Worm (Caenorhabditis elegans) whole organism, L1 larva: ENCODE measurements around the gene F25B4.4.

Experiments
- C16A3.4 ChIP-seq: fragments of 150-350 bp; optimal IDR thresholded peaks from 2 replicates; lab custom pipeline; 2014; ENCODE audit warnings: missing biosample characterization, missing genetic modification characterization
- C34B4.2 ChIP-seq: sonication (generic microtip); optimal IDR thresholded peaks from 2 replicates; lab custom pipeline; 2017; ENCODE audit warnings: mild to moderate bottlenecking, missing genetic modification characterization, missing compliant biosample characterization
- aha-1 ChIP-seq: fragments of 150-350 bp; optimal IDR thresholded peaks from 2 replicates; lab custom pipeline; 2014; ENCODE audit warnings: missing biosample characterization, missing genetic modification characterization
- alr-1 ChIP-seq: fragments of 200-800 bp; sonication (Bioruptor generic); optimal IDR thresholded peaks from 2 replicates; lab custom pipeline; 2018; ENCODE audit warnings: borderline replicate concordance, mild to moderate bottlenecking, missing genetic modification characterization, missing compliant biosample characterization
- ama-1 ChIP-seq: fragments of 150-350 bp; optimal IDR thresholded peaks from 2 replicates; lab custom pipeline; 2014
- blmp-1 ChIP-seq: fragments of 150-350 bp; optimal IDR thresholded peaks from 2 replicates; lab custom pipeline; 2014; ENCODE audit warnings: missing biosample characterization, missing genetic modification characterization
- ceh-8 ChIP-seq: fragments of 200-800 bp; sonication (Bioruptor generic); optimal IDR thresholded peaks from 2 replicates; lab custom pipeline; 2018; ENCODE audit warnings: mild to moderate bottlenecking, missing genetic modification characterization, moderate library complexity, missing compliant biosample characterization
- ceh-88 ChIP-seq: fragments of 200-800 bp; sonication (Bioruptor generic); IDR thresholded peaks from 2 replicates; pipeline ENCODE4 v1.3.6; 2022; ENCODE audit warnings: missing genetic modification characterization, missing compliant biosample characterization
- ceh-90 ChIP-seq: sonication (generic microtip); optimal IDR thresholded peaks from 2 replicates; lab custom pipeline; 2016; ENCODE audit warnings: missing genetic modification characterization, missing compliant biosample characterization
- dpl-1 ChIP-seq, 3 experiments: fragments of 150-350 bp in 2 of 3; sonication (generic microtip) in 1 of 3; optimal IDR thresholded peaks; 2 replicates each; lab custom pipeline; 2014 to 2017; ENCODE audit warnings: missing biosample characterization in 3 of 3, missing genetic modification characterization in 3 of 3, missing genetic modification reagents in 3 of 3
- efl-1 ChIP-seq, 4 experiments: fragments of 150-350 bp; optimal IDR thresholded peaks in 3 of 4; peaks in 1 of 4; 1 replicate in 1 of 4; 2 replicates in 3 of 4; lab custom pipeline; 2014; ENCODE audit warnings: missing biosample characterization in 2 of 4, missing genetic modification characterization in 2 of 4, missing genetic modification reagents in 2 of 4
- efl-3 ChIP-seq: fragments of 200-800 bp; sonication (Bioruptor generic); optimal IDR thresholded peaks from 2 replicates; lab custom pipeline; 2018; ENCODE audit warnings: mild to moderate bottlenecking, missing genetic modification characterization, missing compliant biosample characterization
- egl-13 ChIP-seq: sonication (generic microtip); optimal IDR thresholded peaks from 2 replicates; lab custom pipeline; 2016; ENCODE audit warnings: missing genotype, missing genetic modification reagents, missing genetic modification characterization, missing compliant biosample characterization
- elt-2 ChIP-seq: sonication (generic microtip); optimal IDR thresholded peaks from 2 replicates; lab custom pipeline; 2016; ENCODE audit warnings: missing genetic modification characterization, mild to moderate bottlenecking, inconsistent platforms, missing compliant biosample characterization, missing genetic modification reagents
- fkh-8 ChIP-seq: sonication (generic microtip); optimal IDR thresholded peaks from 2 replicates; lab custom pipeline; 2016; ENCODE audit warnings: mild to moderate bottlenecking, missing genetic modification characterization, missing compliant biosample characterization
- hlh-17 ChIP-seq: fragments of 200-800 bp; sonication (Bioruptor generic); optimal IDR thresholded peaks from 2 replicates; lab custom pipeline; 2018; ENCODE audit warnings: missing genetic modification characterization, mild to moderate bottlenecking, missing compliant biosample characterization, moderate library complexity, borderline replicate concordance
- isw-1 ChIP-seq: fragments of 200-800 bp; sonication (Bioruptor generic); IDR thresholded peaks from 2 replicates; pipeline ENCODE4 v1.3.6; 2022; ENCODE audit warnings: missing genetic modification characterization, missing compliant biosample characterization
- jun-1 ChIP-seq: fragments of 150-350 bp; optimal IDR thresholded peaks from 2 replicates; lab custom pipeline; 2014; ENCODE audit warnings: missing biosample characterization, missing genetic modification reagents, missing genetic modification characterization
- lin-14 ChIP-seq: fragments of 200-800 bp; sonication (Bioruptor generic); optimal IDR thresholded peaks from 2 replicates; lab custom pipeline; 2018; ENCODE audit warnings: mild to moderate bottlenecking, missing genetic modification characterization, moderate library complexity, missing compliant biosample characterization
- lsy-2 ChIP-seq, 2 experiments: fragments of 150-350 bp; optimal IDR thresholded peaks; 2 replicates each; lab custom pipeline; 2014; ENCODE audit warnings: missing biosample characterization in 2 of 2, missing genetic modification characterization in 2 of 2
- mab-9 ChIP-seq: fragments of 200-800 bp; sonication (Bioruptor generic); IDR thresholded peaks from 2 replicates; pipeline ENCODE4 v1.3.6; 2022; ENCODE audit warnings: missing genetic modification reagents, missing genetic modification characterization, missing compliant biosample characterization
- nhr-20 ChIP-seq: sonication (generic microtip); optimal IDR thresholded peaks from 2 replicates; lab custom pipeline; 2016; ENCODE audit warnings: mild to moderate bottlenecking, missing genetic modification characterization, missing compliant biosample characterization
- nhr-237 ChIP-seq: fragments of 150-350 bp; optimal IDR thresholded peaks from 2 replicates; lab custom pipeline; 2014; ENCODE audit warnings: missing biosample characterization, missing genetic modification characterization
- nhr-28 ChIP-seq: fragments of 150-350 bp; optimal IDR thresholded peaks from 2 replicates; lab custom pipeline; 2014; ENCODE audit warnings: missing biosample characterization, missing genetic modification characterization
- nhr-47 ChIP-seq: sonication (generic microtip); optimal IDR thresholded peaks from 2 replicates; lab custom pipeline; 2016; ENCODE audit warnings: mild to moderate bottlenecking, missing genetic modification characterization, moderate library complexity, missing compliant biosample characterization
- nhr-71 ChIP-seq: sonication (generic microtip); optimal IDR thresholded peaks from 2 replicates; lab custom pipeline; 2016; ENCODE audit warnings: mild to moderate bottlenecking, missing genetic modification characterization, moderate library complexity, missing compliant biosample characterization
- nhr-77 ChIP-seq: fragments of 150-350 bp; optimal IDR thresholded peaks from 2 replicates; lab custom pipeline; 2014; ENCODE audit warnings: missing biosample characterization, missing genetic modification characterization
- nhr-85 ChIP-seq: sonication (generic microtip); peaks from one replicate; lab custom pipeline; 2016; ENCODE audit warnings: missing genetic modification characterization, inconsistent platforms, missing compliant biosample characterization
- nhr-90 ChIP-seq: sonication (generic microtip); optimal IDR thresholded peaks from 2 replicates; lab custom pipeline; 2016; ENCODE audit warnings: mild to moderate bottlenecking, missing genetic modification characterization, missing compliant biosample characterization; ENCODE audit not compliant: poor library complexity
- pax-3 ChIP-seq: fragments of 200-800 bp; sonication (Bioruptor generic); optimal IDR thresholded peaks from 2 replicates; lab custom pipeline; 2018; ENCODE audit warnings: mild to moderate bottlenecking, missing genetic modification characterization, moderate library complexity, missing compliant biosample characterization
- rnt-1 ChIP-seq: sonication (generic microtip); optimal IDR thresholded peaks from 2 replicates; lab custom pipeline; 2016; ENCODE audit warnings: mild to moderate bottlenecking, missing genetic modification characterization, moderate library complexity, missing compliant biosample characterization
- skn-1 ChIP-seq: fragments of 150-350 bp; optimal IDR thresholded peaks from 2 replicates; lab custom pipeline; 2014; ENCODE audit warnings: missing biosample characterization, missing genetic modification characterization
- snpc-4 ChIP-seq: fragments of 150-350 bp; optimal IDR thresholded peaks from 2 replicates; lab custom pipeline; 2014; ENCODE audit warnings: missing biosample characterization, missing genetic modification characterization
- snu-23 ChIP-seq: sonication (generic microtip); optimal IDR thresholded peaks from 2 replicates; lab custom pipeline; 2016; ENCODE audit warnings: missing genetic modification characterization, missing compliant biosample characterization
- sptf-1 ChIP-seq: fragments of 150-350 bp; optimal IDR thresholded peaks from 2 replicates; lab custom pipeline; 2014; ENCODE audit warnings: missing biosample characterization, missing genetic modification characterization
- swsn-7 ChIP-seq: sonication (generic microtip); optimal IDR thresholded peaks from 2 replicates; lab custom pipeline; 2016; ENCODE audit warnings: missing genetic modification characterization, missing compliant biosample characterization
- tbx-2 ChIP-seq: sonication (generic microtip); optimal IDR thresholded peaks from 2 replicates; lab custom pipeline; 2016; ENCODE audit warnings: missing genetic modification characterization, missing compliant biosample characterization
- tlp-1 ChIP-seq: fragments of 150-350 bp; optimal IDR thresholded peaks from 2 replicates; lab custom pipeline; 2014; ENCODE audit warnings: missing biosample characterization, missing genetic modification characterization
- unc-130 ChIP-seq: fragments of 150-350 bp; optimal IDR thresholded peaks from 2 replicates; lab custom pipeline; 2017; ENCODE audit warnings: missing biosample characterization, missing genetic modification characterization, inconsistent platforms
- unc-86 ChIP-seq: sonication (generic microtip); optimal IDR thresholded peaks from 2 replicates; lab custom pipeline; 2016; ENCODE audit warnings: missing genetic modification characterization, missing compliant biosample characterization
- vab-15 ChIP-seq: sonication (generic microtip); optimal IDR thresholded peaks from 2 replicates; lab custom pipeline; 2017; ENCODE audit warnings: missing genotype, mild to moderate bottlenecking, missing genetic modification characterization, missing compliant biosample characterization
- ztf-11 ChIP-seq, 2 experiments: sonication (generic microtip); optimal IDR thresholded peaks; 2 replicates each; lab custom pipeline; 2016 to 2017; ENCODE audit warnings: missing genetic modification characterization in 2 of 2, missing biosample characterization in 1 of 2, missing compliant biosample characterization in 1 of 2

The F25B4.4 gene

ce11 chrV:5647359-5647758, 37.3 kb upstream of the F25B4.4 start, which contains the start of gene C14C11.4:
Gene C14C11.4 (plus strand): TSS chrV:5647610.
- no peak for TF ChIP-seq tbx-2 (tag; lab: Kevin White, UChicago)
- no peak for TF ChIP-seq skn-1
- no peak for TF ChIP-seq blmp-1 (tag; lab: Kevin White, UChicago)
- no peak for TF ChIP-seq jun-1
- no peak for TF ChIP-seq ceh-8 (GFP tag; lab: Kevin White, UChicago)
- TF ChIP-seq nhr-20 (tag; lab: Kevin White, UChicago): no peak
- no peak for TF ChIP-seq efl-3 (GFP tag; lab: Kevin White, UChicago)
- no peak for TF ChIP-seq pax-3
- TF ChIP-seq elt-2 (tag; lab: Kevin White, UChicago): peak; percentile 53
- TF ChIP-seq nhr-237 (tag; lab: Kevin White, UChicago): no peak
- no peak for TF ChIP-seq tlp-1
- TF ChIP-seq aha-1: no peak
- no peak for TF ChIP-seq hlh-17
- no peak for TF ChIP-seq efl-1 (optimal IDR thresholded peaks at IDR 0.05; lab: Kevin White, UChicago)
- peak in 1 of 2 experiments; percentile 67 for TF ChIP-seq efl-1 (GFP tag; optimal IDR thresholded peaks at IDR 0.05 in 1 of 2; lab: Kevin White, UChicago)
- no peak for TF ChIP-seq nhr-28

DNA sequence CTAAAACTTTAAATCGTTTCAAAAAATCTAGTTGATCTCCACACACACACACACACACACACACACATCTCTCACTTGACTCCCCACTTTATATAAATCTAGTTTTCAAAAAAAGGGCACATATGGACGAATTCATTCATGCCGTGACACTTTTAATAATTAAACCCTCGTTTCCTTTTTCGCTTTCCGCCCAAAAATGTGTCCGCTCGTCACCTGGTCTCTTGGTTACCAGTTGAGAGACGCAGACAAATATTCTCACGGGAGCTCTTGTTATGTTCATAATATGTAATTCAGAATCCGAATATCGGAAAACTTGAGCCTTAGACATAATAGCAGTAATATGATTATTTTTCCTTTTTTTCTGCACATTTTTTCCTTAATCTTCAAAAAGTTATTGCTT, 32.8 kb upstream of the F25B4.4 start:
- TF ChIP-seq dpl-1 (GFP tag; optimal IDR thresholded peaks at IDR 0.05; lab: Kevin White, UChicago) (no peak), C34B4.2 (tag; lab: Kevin White, UChicago) (no peak), ceh-88 (GFP tag; lab: Robert Waterston, UW) (no peak), nhr-20 (tag; lab: Kevin White, UChicago) (no peak), sptf-1 (tag; lab: Kevin White, UChicago) (no peak), ztf-11 (tag; optimal IDR thresholded peaks at IDR 0.05; lab: Kevin White, UChicago) (no peak), lin-14 (GFP tag; lab: Kevin White, UChicago) (peak; percentile 62), C16A3.4 (tag; lab: Kevin White, UChicago) (no peak), isw-1 (GFP tag; lab: Robert Waterston, UW) (no peak), nhr-77 (tag; lab: Kevin White, UChicago) (no peak), ceh-90 (no peak), mab-9 (no peak), nhr-85 (tag; lab: Kevin White, UChicago) (peak; percentile 47), nhr-71 (peak; percentile 12), egl-13 (no peak), ama-1 (no peak), rnt-1 (tag; lab: Kevin White, UChicago) (no peak), fkh-8 (tag; lab: Kevin White, UChicago) (peak; percentile 78), lsy-2 (tag; optimal IDR thresholded peaks at IDR 0.05; lab: Kevin White, UChicago) (peak in 1 of 2 experiments; percentile 15), snu-23 (GFP tag; lab: Kevin White, UChicago) (peak; percentile 8)

ce11 chrV:5653990-5654499, 30.6 kb upstream of the F25B4.4 start, which contains the start of gene hex-2:
Gene hex-2 (plus strand): TSS chrV:5654449.
- no peak for TF ChIP-seq alr-1
- TF ChIP-seq elt-2 (tag; lab: Kevin White, UChicago): peak; percentile 11
- no peak for TF ChIP-seq efl-1 (optimal IDR thresholded peaks at IDR 0.05; lab: Kevin White, UChicago)
- peak in 1 of 2 experiments; percentile 51 for TF ChIP-seq efl-1 (GFP tag; optimal IDR thresholded peaks at IDR 0.05 in 1 of 2; lab: Kevin White, UChicago)

DNA sequence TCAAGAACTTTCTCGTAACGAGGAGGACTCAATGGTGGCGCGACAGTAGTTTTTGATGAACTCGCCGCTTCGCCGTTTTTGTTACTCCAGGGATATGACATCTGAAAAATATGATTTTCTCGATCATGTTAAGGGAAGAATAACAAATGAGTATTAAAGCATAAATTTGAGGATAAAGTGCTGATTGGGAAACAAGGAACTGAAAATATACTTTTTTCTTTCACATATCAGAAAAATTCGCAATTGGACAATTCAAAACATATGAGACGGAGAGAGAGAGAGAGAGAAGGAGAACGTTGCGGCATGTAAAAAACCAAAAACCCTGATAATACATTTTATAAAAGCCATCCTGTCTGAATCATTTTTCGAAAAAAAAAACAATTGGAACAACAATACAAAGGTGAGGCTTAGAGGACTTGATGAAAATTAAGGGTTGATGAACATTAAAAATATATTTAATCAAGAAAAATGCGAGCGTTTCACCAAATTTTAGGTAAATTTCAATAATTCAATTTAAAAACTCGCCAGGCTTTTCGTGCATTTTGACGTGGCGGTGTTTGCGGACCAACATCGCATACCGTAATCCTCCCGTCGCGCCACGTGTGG, 24.0 kb upstream of the F25B4.4 start, which contains the start of the genes mut-14 and C14C11.2:
Gene mut-14, minus strand, starts transcription at position 101 of the 606 bp plus-strand sequence.
Gene C14C11.2, plus strand, starts transcription at position 556 of the 606 bp plus-strand sequence.
- TF ChIP-seq isw-1 (GFP tag; lab: Robert Waterston, UW) (no peak), nhr-90 (tag; lab: Kevin White, UChicago) (no peak), snpc-4 (tag; lab: Kevin White, UChicago) (no peak), nhr-47 (tag; lab: Kevin White, UChicago) (no peak), dpl-1 (GFP tag; optimal IDR thresholded peaks at IDR 0.05; lab: Kevin White, UChicago) (no peak), skn-1 (no peak), fkh-8 (tag; lab: Kevin White, UChicago) (no peak), nhr-77 (tag; lab: Kevin White, UChicago) (no peak), unc-130 (tag; lab: Kevin White, UChicago) (no peak), unc-86 (tag; lab: Kevin White, UChicago) (no peak), swsn-7 (tag; lab: Kevin White, UChicago) (no peak), vab-15 (tag; lab: Kevin White, UChicago) (no peak)
